Fruit fly (Drosophila melanogaster): ENCODE results near the gene CG9588.

The CG9588 gene

dm6 chr3R:13686371-13687211, 10.1 kb upstream of the CG9588 start, which contains the start of gene omd:
TSS of gene omd (minus strand) at chr3R:13687210.
- TF ChIP-seq CG4496 (GFP tag; IDR thresholded peaks at IDR 0.05) = peak; percentile 59; the same call in 1 of the 3 replicates
- TF ChIP-seq rn (GFP tag; IDR thresholded peaks at IDR 0.05) = no peak
- peak; percentile 23; the same call in 1 of the 2 replicates for TF ChIP-seq CG32121 (GFP tag; IDR thresholded peaks at IDR 0.05)
- no peak for TF ChIP-seq CG13204 (GFP tag; optimal IDR thresholded peaks at IDR 0.05)
- peak; percentile 12 for TF ChIP-seq CG34367 (tag; optimal IDR thresholded peaks at IDR 0.05)
- peak; percentile 54; the same call in 1 of the 2 replicates for TF ChIP-seq Ets98B (GFP tag; IDR thresholded peaks at IDR 0.05)
- peak; percentile 17 for TF ChIP-seq Pif1A (GFP tag; optimal IDR thresholded peaks at IDR 0.05)
- peak; percentile 67; the same call in 1 of the 3 replicates for TF ChIP-seq fd96Ca (GFP tag; IDR thresholded peaks at IDR 0.05)

dm6 chr3R:13685969-13686368, 9.5 kb upstream of the CG9588 start:
- TF ChIP-seq rn (GFP tag; IDR thresholded peaks at IDR 0.05) (no peak), CG4496 (GFP tag; IDR thresholded peaks at IDR 0.05) (no peak), CG34367 (tag; optimal IDR thresholded peaks at IDR 0.05) (no peak), gl (tag; optimal IDR thresholded peaks at IDR 0.05) (no peak), CG8159 (tag; optimal IDR thresholded peaks at IDR 0.05) (no peak)

dm6 chr3R:13684569-13685402, 8.3 kb upstream of the CG9588 start:
- no peak for TF ChIP-seq CG9948 (tag; optimal IDR thresholded peaks at IDR 0.05)
- TF ChIP-seq CG8159 (tag; optimal IDR thresholded peaks at IDR 0.05) = peak; percentile 2
- TF ChIP-seq CG34367 (tag; optimal IDR thresholded peaks at IDR 0.05) = no peak
- peak; percentile 21 for TF ChIP-seq Pif1B (GFP tag; optimal IDR thresholded peaks at IDR 0.05)

- TF ChIP-seq CG15710 (tag; optimal IDR thresholded peaks at IDR 0.05) = no peak
- TF ChIP-seq Ets98B (GFP tag; IDR thresholded peaks at IDR 0.05) = no peak
- TF ChIP-seq Snoo (tag; optimal IDR thresholded peaks at IDR 0.05) = no peak
- TF ChIP-seq CG8159 (tag; optimal IDR thresholded peaks at IDR 0.05) = peak; percentile 13
- peak; percentile 34 for TF ChIP-seq EcR (GFP tag; optimal IDR thresholded peaks at IDR 0.05)
- TF ChIP-seq gl (tag; optimal IDR thresholded peaks at IDR 0.05) = peak; percentile 19
- no peak for TF ChIP-seq CG4496 (GFP tag; IDR thresholded peaks at IDR 0.05)
- no peak for TF ChIP-seq CG32121 (GFP tag; IDR thresholded peaks at IDR 0.05)
These were observed 7.4 kb upstream of the CG9588 start, which contains the start of gene flfl for dm6 chr3R:13683624-13684568. TSS of gene flfl (plus strand) at chr3R:13683921.

dm6 chr3R:13682994-13683623, 6.6 kb upstream of the CG9588 start:
- TF ChIP-seq CG12605 (GFP tag; IDR thresholded peaks at IDR 0.05) = no peak

- TF ChIP-seq CG17806 (tag; optimal IDR thresholded peaks at IDR 0.05) = no peak
- no peak for TF ChIP-seq CG9948 (tag; optimal IDR thresholded peaks at IDR 0.05)
- TF ChIP-seq Snoo (tag; optimal IDR thresholded peaks at IDR 0.05) = no peak
- no peak for TF ChIP-seq CG13204 (GFP tag; optimal IDR thresholded peaks at IDR 0.05)
- no peak for TF ChIP-seq D1 (tag; optimal IDR thresholded peaks at IDR 0.05)
- no peak for TF ChIP-seq rn (GFP tag; IDR thresholded peaks at IDR 0.05)
- no peak for TF ChIP-seq CG4496 (GFP tag; IDR thresholded peaks at IDR 0.05)
- no peak for TF ChIP-seq Pif1B (GFP tag; optimal IDR thresholded peaks at IDR 0.05)
- no peak for TF ChIP-seq CG8159 (tag; optimal IDR thresholded peaks at IDR 0.05)
These were observed 1.9 kb downstream of the CG9588 start, which contains the start of gene Task6 for dm6 chr3R:13674492-13675033. TSS of gene Task6 (minus strand) at chr3R:13674542.

- no peak for TF ChIP-seq CG15710 (tag; optimal IDR thresholded peaks at IDR 0.05)
- TF ChIP-seq Snoo (tag; optimal IDR thresholded peaks at IDR 0.05) = no peak
- no peak for TF ChIP-seq CG4496 (GFP tag; IDR thresholded peaks at IDR 0.05)
- TF ChIP-seq gl (tag; optimal IDR thresholded peaks at IDR 0.05) = no peak
- TF ChIP-seq Pif1A (GFP tag; optimal IDR thresholded peaks at IDR 0.05) = no peak
- no peak for TF ChIP-seq EcR (GFP tag; optimal IDR thresholded peaks at IDR 0.05)
- no peak for TF ChIP-seq CG8301 (tag; optimal IDR thresholded peaks at IDR 0.05)
- TF ChIP-seq CG12605 (GFP tag; IDR thresholded peaks at IDR 0.05) = no peak
- no peak for TF ChIP-seq CG8159 (tag; optimal IDR thresholded peaks at IDR 0.05)
- TF ChIP-seq CG9948 (tag; optimal IDR thresholded peaks at IDR 0.05) = no peak
- TF ChIP-seq CG10348 (GFP tag; IDR thresholded peaks at IDR 0.05) = no peak
These were observed 3.6 kb downstream of the CG9588 start for dm6 chr3R:13672898-13673297.
